Fruit fly (Drosophila melanogaster) Kc167 (cell line): ENCODE measurements around the gene HINT1.

Experiments
- Sin3A ChIP-seq: fragments of >200 bp; optimal IDR thresholded peaks from 2 replicates; lab custom pipeline; 2018; ENCODE audit warnings: missing external identifiers
- h ChIP-seq: fragments of >200 bp; optimal IDR thresholded peaks from 3 replicates; lab custom pipeline; 2018; ENCODE audit warnings: missing external identifiers
- insv ChIP-seq: fragments of >200 bp; optimal IDR thresholded peaks from 3 replicates; lab custom pipeline; 2018; ENCODE audit warnings: missing external identifiers
- psq ChIP-seq: fragments of >200 bp; optimal IDR thresholded peaks from 2 replicates; lab custom pipeline; 2017; ENCODE audit warnings: missing external identifiers
- ttk ChIP-seq: sonication (Bioruptor generic); optimal IDR thresholded peaks from 2 replicates; lab custom pipeline; 2017; ENCODE audit warnings: missing external identifiers

- TF ChIP-seq psq (lab: Kevin White, UChicago), result no peak
- no peak for TF ChIP-seq Sin3A (lab: Kevin White, UChicago)
- no peak for TF ChIP-seq ttk
- TF ChIP-seq insv (lab: Kevin White, UChicago), result no peak
- no peak for TF ChIP-seq h
Measured at dm6 chr2L:2732139-2732830, 37.6 kb upstream of the HINT1 start.
